Fruit fly (Drosophila melanogaster) Kc167 (cell line): Measurements from ENCODE around the gene MED11.

Experiments
- Sin3A ChIP-seq: fragments of >200 bp; optimal IDR thresholded peaks from 2 replicates; lab custom pipeline; 2018; ENCODE audit warnings: missing external identifiers
- insv ChIP-seq: fragments of >200 bp; optimal IDR thresholded peaks from 3 replicates; lab custom pipeline; 2018; ENCODE audit warnings: missing external identifiers
- psq ChIP-seq: fragments of >200 bp; optimal IDR thresholded peaks from 2 replicates; lab custom pipeline; 2017; ENCODE audit warnings: missing external identifiers
- ttk ChIP-seq: sonication (Bioruptor generic); optimal IDR thresholded peaks from 2 replicates; lab custom pipeline; 2017; ENCODE audit warnings: missing external identifiers

DNA sequence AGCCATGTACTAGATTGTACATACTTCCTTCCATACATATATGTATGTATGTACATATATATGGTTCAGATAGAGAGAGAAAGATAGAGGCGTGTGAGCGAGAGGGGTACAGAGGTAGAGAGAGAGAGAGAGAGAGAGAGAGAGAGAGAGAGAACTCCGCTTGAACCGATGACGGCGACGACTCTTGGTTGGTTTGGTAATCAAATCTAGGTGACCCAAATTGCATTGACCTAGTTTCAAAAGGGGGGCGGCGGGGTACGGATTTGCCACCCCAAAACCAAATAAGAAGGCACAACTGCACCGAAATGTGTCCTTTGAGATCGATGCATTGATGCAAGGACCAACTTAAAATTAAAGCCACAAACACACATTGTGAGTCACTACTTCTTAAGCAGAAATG lies 42.2 kb downstream of the MED11 start:
- TF ChIP-seq psq (no peak), insv (lab: Kevin White, UChicago) (no peak), Sin3A (lab: Kevin White, UChicago) (no peak), ttk (no peak)
